Fruit fly (Drosophila melanogaster): ENCODE data around the gene sgg.

DNA sequence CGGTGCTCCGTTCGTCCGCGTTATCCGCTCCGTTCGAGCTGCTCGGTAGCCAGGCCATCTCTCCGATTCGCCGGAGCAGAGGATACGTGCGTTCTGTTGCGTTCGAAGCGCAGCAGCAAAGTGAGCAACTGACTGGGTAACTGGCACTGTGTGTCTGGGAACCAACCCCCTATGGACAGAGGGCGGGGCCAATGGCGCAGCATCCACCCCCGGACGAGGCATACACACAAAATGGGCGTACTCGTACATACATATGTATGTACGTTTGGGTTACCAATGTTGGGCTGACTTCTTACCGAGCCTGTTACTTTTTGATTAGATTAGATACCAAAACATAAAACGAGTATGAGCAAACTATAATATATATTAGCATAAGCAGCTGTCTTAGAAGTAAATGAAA lies 47.8 kb downstream of the sgg start, which contains the start of gene HLH3B:
- TF ChIP-seq CG8478 (optimal IDR thresholded peaks at IDR 0.05) (no peak), usp (GFP tag; optimal IDR thresholded peaks at IDR 0.05) (no peak)

Measured in whole organism.